Fruit fly (Drosophila melanogaster): Measurements from ENCODE around the gene CG33920.

The CG33920 gene

DNA sequence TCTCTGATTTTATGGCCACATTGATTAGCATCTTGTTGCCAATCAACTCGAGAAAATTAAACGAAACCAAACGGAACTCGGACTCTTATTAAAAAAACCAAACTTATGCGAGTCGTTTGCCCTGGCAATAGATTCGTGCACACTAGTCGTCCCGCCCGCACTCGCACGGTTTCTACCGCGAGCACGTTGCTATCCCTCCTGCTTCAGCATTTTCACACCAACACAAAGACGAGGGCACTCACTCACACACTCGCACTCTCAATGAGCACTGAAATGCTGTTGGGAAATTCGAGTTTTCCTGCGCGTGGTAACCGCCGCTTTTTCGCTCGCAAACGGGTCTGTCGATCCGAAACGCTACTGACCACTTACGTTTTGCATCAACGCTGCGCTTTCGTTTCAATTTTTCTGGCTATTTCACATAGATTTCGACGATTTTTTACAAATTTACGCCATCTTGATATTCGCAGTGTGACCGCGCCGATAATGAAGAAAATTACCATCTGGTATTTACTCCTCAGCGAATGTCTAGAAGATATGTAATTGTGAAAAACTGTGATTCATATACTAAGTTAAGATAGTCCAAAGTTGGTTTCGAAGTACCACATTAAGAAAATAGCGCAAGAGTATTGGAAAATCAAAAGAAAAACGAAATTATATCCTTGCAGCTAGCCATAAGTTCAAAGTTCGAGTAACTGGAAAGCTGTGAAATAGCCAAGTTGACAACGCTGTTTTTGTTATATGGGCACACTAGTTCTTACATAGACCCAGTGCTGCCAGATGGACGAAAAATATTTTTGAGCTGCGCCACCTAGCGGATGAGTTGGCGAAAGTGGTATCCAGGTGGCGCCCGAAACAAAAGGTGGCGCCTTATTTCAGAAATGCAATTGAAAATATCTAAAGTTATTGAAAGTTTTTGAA lies 16.1 kb upstream of the CG33920 start, which contains the start of gene dco (continued):
- no peak for TF ChIP-seq CG2202 (tag; optimal IDR thresholded peaks at IDR 0.05)
- TF ChIP-seq CG3838 (GFP tag; optimal IDR thresholded peaks at IDR 0.05), result no peak
- TF ChIP-seq Neu2 (GFP tag; optimal IDR thresholded peaks at IDR 0.05; ENCODE audit: borderline replicate concordance), result peak; percentile 25
- peak; percentile 46 for TF ChIP-seq NC2β (GFP tag; optimal IDR thresholded peaks at IDR 0.05)
- TF ChIP-seq Oaz (GFP tag; IDR thresholded peaks at IDR 0.05), result 0 out of 2 replicates have a peak, but pooled peaks have one; percentile 15
- peak; percentile 62 for TF ChIP-seq al (GFP tag; IDR thresholded peaks at IDR 0.05)
- TF ChIP-seq btn (GFP tag; optimal IDR thresholded peaks at IDR 0.05), result peak; percentile 39
- peak; percentile 56 for TF ChIP-seq Mes4 (GFP tag; optimal IDR thresholded peaks at IDR 0.05)
- TF ChIP-seq caup (GFP tag; optimal IDR thresholded peaks at IDR 0.05; ENCODE audit: severe bottlenecking), result peak; percentile 67
- peak; percentile 77 for TF ChIP-seq row (GFP tag; IDR thresholded peaks at IDR 0.05)
- peak; percentile 74 for TF ChIP-seq CG14014 (GFP tag; IDR thresholded peaks at IDR 0.05)
- TF ChIP-seq CG8924 (tag; optimal IDR thresholded peaks at IDR 0.05), result peak; percentile 59
- peak; percentile 83 for TF ChIP-seq Hmr (GFP tag; optimal IDR thresholded peaks at IDR 0.05)
- TF ChIP-seq Hr3 (GFP tag; optimal IDR thresholded peaks at IDR 0.05), result peak; percentile 73
- TF ChIP-seq nerfin-2 (GFP tag; IDR thresholded peaks at IDR 0.05; ENCODE audit: partially characterized antibody), result 0 out of 2 replicates have a peak, but pooled peaks have one; percentile 27
- TF ChIP-seq CG11085 (GFP tag; IDR thresholded peaks at IDR 0.05), result peak; percentile 82
- TF ChIP-seq HLH54F (GFP tag; optimal IDR thresholded peaks at IDR 0.05), result peak; percentile 80
- TF ChIP-seq cg (GFP tag; optimal IDR thresholded peaks at IDR 0.05), result peak; percentile 97
- peak; percentile 4 for TF ChIP-seq CG11723 (GFP tag; optimal IDR thresholded peaks at IDR 0.05)
- 0 out of 2 replicates have a peak, but pooled peaks have one; percentile 41 for TF ChIP-seq CG16779 (GFP tag; IDR thresholded peaks at IDR 0.05)
- peak; percentile 59; the same call in 1 of the 3 replicates for TF ChIP-seq z (GFP tag; IDR thresholded peaks at IDR 0.05)
- TF ChIP-seq CG3407 (GFP tag; optimal IDR thresholded peaks at IDR 0.05), result peak; percentile 34
- no peak for TF ChIP-seq usp (GFP tag; optimal IDR thresholded peaks at IDR 0.05)
- no peak for TF ChIP-seq pfk (GFP tag; optimal IDR thresholded peaks at IDR 0.05)
- peak; percentile 73 for TF ChIP-seq Side (GFP tag; optimal IDR thresholded peaks at IDR 0.05)
- TF ChIP-seq CG2120 (GFP tag; optimal IDR thresholded peaks at IDR 0.05), result peak; percentile 77
- TF ChIP-seq CG7839 (tag; optimal IDR thresholded peaks at IDR 0.05), result peak; percentile 80
- peak; percentile 74 for TF ChIP-seq CG9817 (tag; optimal IDR thresholded peaks at IDR 0.05)
- TF ChIP-seq CG11398 (GFP tag; optimal IDR thresholded peaks at IDR 0.05), result peak; percentile 49
- TF ChIP-seq Dref (GFP tag; IDR thresholded peaks at IDR 0.05), result peak; percentile 43
- TF ChIP-seq CG14965 (GFP tag; optimal IDR thresholded peaks at IDR 0.05; ENCODE audit: borderline replicate concordance), result peak; percentile 54
- TF ChIP-seq pan (optimal IDR thresholded peaks at IDR 0.05), result no peak
- peak in 1 of 2 experiments; percentile 84 for TF ChIP-seq pan (GFP tag; optimal IDR thresholded peaks at IDR 0.05 in 1 of 2, IDR thresholded peaks at IDR 0.05 in 1 of 2)
- TF ChIP-seq tgo (GFP tag; IDR thresholded peaks at IDR 0.05), result peak; percentile 80
- TF ChIP-seq CG17385 (GFP tag; optimal IDR thresholded peaks at IDR 0.05), result peak; percentile 40
- peak; percentile 76 to 86 for TF ChIP-seq chif (GFP tag; optimal IDR thresholded peaks at IDR 0.05)
- TF ChIP-seq mld (GFP tag; IDR thresholded peaks at IDR 0.05; ENCODE audit: partially characterized antibody), result no peak
- TF ChIP-seq twi (tag; optimal IDR thresholded peaks at IDR 0.05), result peak; percentile 3
- peak; percentile 50; the same call in 1 of the 2 replicates for TF ChIP-seq wor (GFP tag; IDR thresholded peaks at IDR 0.05)
- TF ChIP-seq wek (GFP tag; optimal IDR thresholded peaks at IDR 0.05), result no peak
- peak; percentile 61 for TF ChIP-seq Xrp1 (GFP tag; IDR thresholded peaks at IDR 0.05)
- no peak for TF ChIP-seq kah (GFP tag; optimal IDR thresholded peaks at IDR 0.05)
- TF ChIP-seq pho (GFP tag; optimal IDR thresholded peaks at IDR 0.05), result peak; percentile 22
- peak in 1 of 2 experiments; percentile 28 for TF ChIP-seq Eip74EF (GFP tag; optimal IDR thresholded peaks at IDR 0.05)
- peak; percentile 83 for TF ChIP-seq CG30403 (GFP tag; optimal IDR thresholded peaks at IDR 0.05)
- TF ChIP-seq Dll (GFP tag; IDR thresholded peaks at IDR 0.05; ENCODE audit: partially characterized antibody), result no peak
- TF ChIP-seq amos (GFP tag; IDR thresholded peaks at IDR 0.05; ENCODE audit: partially characterized antibody), result peak; percentile 51
- TF ChIP-seq klu (GFP tag; IDR thresholded peaks at IDR 0.05), result peak; percentile 51; the same call in 1 of the 2 replicates

All from whole organism, embryonic.